Worm (Caenorhabditis elegans): ENCODE measurements around the gene K08H10.6.

DNA sequence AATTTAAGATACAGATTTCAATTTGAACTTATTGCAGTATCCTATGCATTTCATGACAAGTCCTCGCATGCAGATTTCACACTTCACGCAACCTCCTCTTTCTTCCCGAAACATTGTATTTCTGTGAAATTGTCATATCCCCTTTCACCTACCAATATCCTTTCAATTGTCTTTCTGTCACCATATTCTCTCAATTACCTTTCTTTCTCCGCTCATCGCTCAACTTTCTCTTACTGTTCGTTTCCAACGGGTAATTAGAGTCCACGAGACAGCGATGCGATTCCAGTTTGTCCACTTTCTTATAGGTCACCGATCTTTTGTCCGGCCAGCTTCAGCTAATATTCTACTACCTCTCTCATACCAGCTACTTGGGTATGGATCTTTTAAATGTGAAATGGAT is 43.3 kb downstream of the K08H10.6 start, which contains the start of gene mam-5:
- TF ChIP-seq lin-39 (tag; optimal IDR thresholded peaks at IDR 0.05) (no peak), ZK546.5 (tag; optimal IDR thresholded peaks at IDR 0.05) (no peak), aly-2 (tag; optimal IDR thresholded peaks at IDR 0.05) (no peak), nhr-11 (tag; optimal IDR thresholded peaks at IDR 0.05) (no peak), sea-2 (GFP tag; optimal IDR thresholded peaks at IDR 0.05) (no peak), unc-62 (GFP tag; optimal IDR thresholded peaks at IDR 0.05) (no peak), ztf-4 (tag; optimal IDR thresholded peaks at IDR 0.05) (no peak), ama-1 (optimal IDR thresholded peaks at IDR 0.05) (no peak), unc-39 (tag; optimal IDR thresholded peaks at IDR 0.05) (no peak), pqm-1 (tag; optimal IDR thresholded peaks at IDR 0.05) (no peak), ztf-11 (tag; optimal IDR thresholded peaks at IDR 0.05) (no peak), jun-1 (tag; optimal IDR thresholded peaks at IDR 0.05) (no peak)
